Fruit fly (Drosophila melanogaster) whole organism: Measurements from ENCODE around the gene CG12121.

Source experiments
- CG8478 ChIP-seq: fragments of >200 bp; optimal IDR thresholded peaks from 2 replicates; lab custom pipeline; 2018; ENCODE audit warnings: inconsistent platforms
- psq ChIP-seq: fragments of >200 bp; optimal IDR thresholded peaks from 2 replicates; lab custom pipeline; 2017
- usp ChIP-seq: fragments of >200 bp; optimal IDR thresholded peaks from 2 replicates; lab custom pipeline; 2017; ENCODE audit warnings: missing biosample characterization, missing genetic modification characterization, mixed read lengths

DNA sequence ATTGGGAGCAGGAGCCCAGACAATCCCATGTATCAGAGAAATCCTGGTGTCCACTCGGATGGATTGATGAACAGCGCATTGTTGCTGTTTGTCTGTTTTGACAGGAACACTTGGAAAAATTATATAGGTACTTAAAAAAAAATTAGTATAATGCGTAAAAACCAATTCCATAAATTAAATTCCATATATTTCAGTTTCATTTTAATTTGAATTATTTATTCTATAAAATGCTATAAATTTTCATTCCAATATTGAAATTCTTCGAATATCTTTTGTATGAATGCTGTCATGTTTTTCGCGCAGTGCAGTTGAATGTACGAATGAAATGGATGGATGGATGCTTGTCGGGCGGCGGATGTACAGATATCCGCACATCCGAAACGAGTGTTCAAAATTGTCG is 21.4 kb downstream of the CG12121 start, which contains the start of gene SmydA-9:
- TF ChIP-seq usp (GFP tag; lab: Kevin White, UChicago) (no peak), CG8478 (lab: Kevin White, UChicago) (no peak), psq (lab: Kevin White, UChicago) (no peak)
